Fruit fly (Drosophila melanogaster): ENCODE data around the gene CG43739.
A peak's percentile ranks its signal among the peaks of the same experiment; 100 is the strongest.

CG43739 gene

dm6 chr2L:20944886-20945558 lies 26.3 kb upstream of the CG43739 start (continued):
- TF ChIP-seq CoRest (tag; optimal IDR thresholded peaks at IDR 0.05): peak; percentile 63
- no peak for TF ChIP-seq sima (GFP tag; optimal IDR thresholded peaks at IDR 0.05)
- peak; percentile 7 for TF ChIP-seq CG15514 (GFP tag; optimal IDR thresholded peaks at IDR 0.05)
- no peak for TF ChIP-seq ab (GFP tag; optimal IDR thresholded peaks at IDR 0.05)
- no peak for TF ChIP-seq CG1792 (GFP tag; optimal IDR thresholded peaks at IDR 0.05)
- no peak for TF ChIP-seq Gug (GFP tag; IDR thresholded peaks at IDR 0.05)
- peak; percentile 49; the same call in 1 of the 2 replicates for TF ChIP-seq sisA (GFP tag; IDR thresholded peaks at IDR 0.05)
- peak; percentile 67 for TF ChIP-seq CG14710 (tag; optimal IDR thresholded peaks at IDR 0.05)
- TF ChIP-seq CG8388 (GFP tag; optimal IDR thresholded peaks at IDR 0.05): peak; percentile 67
- no peak for TF ChIP-seq gcm2 (GFP tag; optimal IDR thresholded peaks at IDR 0.05)
- TF ChIP-seq CG34422 (GFP tag; IDR thresholded peaks at IDR 0.05): no peak
- TF ChIP-seq trh (GFP tag; optimal IDR thresholded peaks at IDR 0.05): no peak
- TF ChIP-seq CG7786 (GFP tag; optimal IDR thresholded peaks at IDR 0.05): no peak
- no peak for TF ChIP-seq Ravus (GFP tag; IDR thresholded peaks at IDR 0.05)
- peak; percentile 21 for TF ChIP-seq cwo (GFP tag; optimal IDR thresholded peaks at IDR 0.05)
- TF ChIP-seq hth (optimal IDR thresholded peaks at IDR 0.05): no peak
- peak; percentile 25 for TF ChIP-seq BtbVII (GFP tag; optimal IDR thresholded peaks at IDR 0.05)
- TF ChIP-seq sqz (GFP tag; optimal IDR thresholded peaks at IDR 0.05): no peak
- TF ChIP-seq nerfin-1 (tag; optimal IDR thresholded peaks at IDR 0.05): peak; percentile 25
- TF ChIP-seq mam (GFP tag; optimal IDR thresholded peaks at IDR 0.05): peak; percentile 10
- no peak for TF ChIP-seq shn (GFP tag; optimal IDR thresholded peaks at IDR 0.05)
- no peak for TF ChIP-seq kay (GFP tag; optimal IDR thresholded peaks at IDR 0.05)
- no peak for TF ChIP-seq zfh2 (GFP tag; optimal IDR thresholded peaks at IDR 0.05)
- TF ChIP-seq crp (GFP tag; optimal IDR thresholded peaks at IDR 0.05): no peak
- TF ChIP-seq CG14667 (GFP tag; IDR thresholded peaks at IDR 0.05): no peak
- TF ChIP-seq dimm (GFP tag; IDR thresholded peaks at IDR 0.05): 0 out of 2 replicates have a peak, but pooled peaks have one; percentile 19
- TF ChIP-seq Opbp (GFP tag; IDR thresholded peaks at IDR 0.05; ENCODE audit: partially characterized antibody): peak; percentile 13; the same call in 1 of the 3 replicates
- TF ChIP-seq Mrtf (GFP tag; IDR thresholded peaks at IDR 0.05): no peak
- TF ChIP-seq CG18599 (GFP tag; optimal IDR thresholded peaks at IDR 0.05): peak; percentile 48
- TF ChIP-seq kah (GFP tag; optimal IDR thresholded peaks at IDR 0.05): no peak
- no peak for TF ChIP-seq Awh (GFP tag; IDR thresholded peaks at IDR 0.05)
- peak; percentile 42 for TF ChIP-seq CG15269 (tag; optimal IDR thresholded peaks at IDR 0.05)
- no peak for TF ChIP-seq Nf-YA (GFP tag; IDR thresholded peaks at IDR 0.05)
- no peak for TF ChIP-seq Neu2 (GFP tag; optimal IDR thresholded peaks at IDR 0.05; ENCODE audit: borderline replicate concordance)
- no peak for TF ChIP-seq dan (GFP tag; IDR thresholded peaks at IDR 0.05)
- TF ChIP-seq CG6254 (GFP tag; optimal IDR thresholded peaks at IDR 0.05): peak; percentile 28
- no peak for TF ChIP-seq so (GFP tag; IDR thresholded peaks at IDR 0.05)
- no peak for TF ChIP-seq CG11093 (GFP tag; IDR thresholded peaks at IDR 0.05)
- TF ChIP-seq CG30403 (GFP tag; optimal IDR thresholded peaks at IDR 0.05): peak; percentile 45
- no peak for TF ChIP-seq H2.0 (GFP tag; IDR thresholded peaks at IDR 0.05)
- peak; percentile 48; the same call in 1 of the 2 replicates for TF ChIP-seq Drgx (GFP tag; IDR thresholded peaks at IDR 0.05)
- TF ChIP-seq pb (GFP tag; optimal IDR thresholded peaks at IDR 0.05): no peak
- peak; percentile 81 for TF ChIP-seq CG1603 (tag; optimal IDR thresholded peaks at IDR 0.05)
- TF ChIP-seq MESR4 (GFP tag; optimal IDR thresholded peaks at IDR 0.05): no peak
- no peak for TF ChIP-seq dm (GFP tag; optimal IDR thresholded peaks at IDR 0.05)
- TF ChIP-seq her (GFP tag; optimal IDR thresholded peaks at IDR 0.05): no peak
- TF ChIP-seq CG7963 (GFP tag; IDR thresholded peaks at IDR 0.05; ENCODE audit: partially characterized antibody): no peak
- TF ChIP-seq CG4820 (GFP tag; optimal IDR thresholded peaks at IDR 0.05): peak; percentile 49
- no peak for TF ChIP-seq CG30020 (tag; optimal IDR thresholded peaks at IDR 0.05)
- TF ChIP-seq wdn (GFP tag; IDR thresholded peaks at IDR 0.05): no peak
